Worm (Caenorhabditis elegans): Measurements from ENCODE around the gene srv-4.

- TF ChIP-seq unc-62 (GFP tag; optimal IDR thresholded peaks at IDR 0.05), result no peak
- TF ChIP-seq mab-5 (tag; optimal IDR thresholded peaks at IDR 0.05), result no peak
- TF ChIP-seq snpc-4 (tag; optimal IDR thresholded peaks at IDR 0.05), result no peak
- no peak for TF ChIP-seq sptf-1 (tag; optimal IDR thresholded peaks at IDR 0.05)
- no peak for TF ChIP-seq sem-2 (GFP tag; optimal IDR thresholded peaks at IDR 0.05)
- no peak for TF ChIP-seq nhr-76 (tag; optimal IDR thresholded peaks at IDR 0.05)
- no peak for TF ChIP-seq ces-1 (GFP tag; optimal IDR thresholded peaks at IDR 0.05)
- no peak for TF ChIP-seq elt-1 (tag; optimal IDR thresholded peaks at IDR 0.05; ENCODE audit: borderline replicate concordance, insufficient read depth)
- no peak for TF ChIP-seq nhr-28 (tag; optimal IDR thresholded peaks at IDR 0.05)
- TF ChIP-seq lin-13 (tag; optimal IDR thresholded peaks at IDR 0.05), result no peak
These were observed 13.0 kb upstream of the srv-4 start, which contains the start of gene lgc-22 for ce11 chrIV:4301202-4301601.
